Worm (Caenorhabditis elegans) whole organism, L1 larva: ENCODE results near the gene pdhb-1.

Experiments used
- C04F5.9 ChIP-seq: sonication (generic microtip); optimal IDR thresholded peaks from 2 replicates; lab custom pipeline; 2016; ENCODE audit warnings: missing genetic modification characterization, missing compliant biosample characterization
- C34B4.2 ChIP-seq: sonication (generic microtip); optimal IDR thresholded peaks from 2 replicates; lab custom pipeline; 2017; ENCODE audit warnings: mild to moderate bottlenecking, missing genetic modification characterization, missing compliant biosample characterization
- Y116A8C.19 ChIP-seq: sonication (generic microtip); optimal IDR thresholded peaks from 2 replicates; lab custom pipeline; 2016; ENCODE audit warnings: missing compliant biosample characterization, missing genetic modification characterization, borderline replicate concordance
- aha-1 ChIP-seq: fragments of 150-350 bp; optimal IDR thresholded peaks from 2 replicates; lab custom pipeline; 2014; ENCODE audit warnings: missing biosample characterization, missing genetic modification characterization
- alr-1 ChIP-seq: fragments of 200-800 bp; sonication (Bioruptor generic); optimal IDR thresholded peaks from 2 replicates; lab custom pipeline; 2018; ENCODE audit warnings: borderline replicate concordance, mild to moderate bottlenecking, missing genetic modification characterization, missing compliant biosample characterization
- aly-2 ChIP-seq: fragments of 150-350 bp; optimal IDR thresholded peaks from 2 replicates; lab custom pipeline; 2014; ENCODE audit warnings: missing biosample characterization, missing genetic modification characterization
- ama-1 ChIP-seq: fragments of 150-350 bp; optimal IDR thresholded peaks from 2 replicates; lab custom pipeline; 2014
- blmp-1 ChIP-seq: fragments of 150-350 bp; optimal IDR thresholded peaks from 2 replicates; lab custom pipeline; 2014; ENCODE audit warnings: missing biosample characterization, missing genetic modification characterization
- ceh-63 ChIP-seq: fragments of 200-800 bp; sonication (Bioruptor generic); optimal IDR thresholded peaks from 2 replicates; lab custom pipeline; 2018; ENCODE audit warnings: mild to moderate bottlenecking, missing genetic modification characterization, missing compliant biosample characterization
- ceh-82 ChIP-seq, 3 experiments: fragments of 150-350 bp in 1 of 3; sonication (generic microtip) in 2 of 3; optimal IDR thresholded peaks; 2 replicates each; lab custom pipeline; 2014 to 2017; ENCODE audit warnings: missing biosample characterization in 3 of 3, missing genetic modification characterization in 3 of 3
- ces-1 ChIP-seq: fragments of 150-350 bp; optimal IDR thresholded peaks from 2 replicates; lab custom pipeline; 2014; ENCODE audit warnings: missing biosample characterization, missing genetic modification reagents, missing genetic modification characterization
- efl-3 ChIP-seq: fragments of 200-800 bp; sonication (Bioruptor generic); optimal IDR thresholded peaks from 2 replicates; lab custom pipeline; 2018; ENCODE audit warnings: mild to moderate bottlenecking, missing genetic modification characterization, missing compliant biosample characterization
- egl-27 ChIP-seq, 2 experiments: fragments of 150-350 bp in 1 of 2; sonication (generic microtip); optimal IDR thresholded peaks; 3 replicates each; lab custom pipeline; 2017 to 2018; ENCODE audit warnings: missing biosample characterization in 2 of 2, missing genetic modification characterization in 2 of 2, missing genetic modification reagents in 2 of 2
- elt-3 ChIP-seq, 6 experiments: fragments of 150-350 bp in 1 of 6; sonication (generic microtip); optimal IDR thresholded peaks; 2 replicates each; lab custom pipeline; 2017 to 2018; ENCODE audit warnings: missing biosample characterization in 6 of 6, missing genetic modification characterization in 6 of 6, inconsistent platforms in 1 of 6
- ets-5 ChIP-seq: fragments of 200-800 bp; sonication (Bioruptor generic); IDR thresholded peaks from 2 replicates; pipeline ENCODE4 v1.3.6; 2022; ENCODE audit warnings: missing genetic modification characterization, missing compliant biosample characterization
- fkh-4 ChIP-seq: sonication (generic microtip); optimal IDR thresholded peaks from 2 replicates; lab custom pipeline; 2016; ENCODE audit warnings: missing compliant biosample characterization, missing genetic modification characterization, borderline replicate concordance
- fos-1 ChIP-seq: fragments of 150-350 bp; optimal IDR thresholded peaks from 2 replicates; lab custom pipeline; 2014; ENCODE audit warnings: missing biosample characterization, missing genetic modification characterization
- grh-1 ChIP-seq: fragments of 200-800 bp; sonication (Bioruptor generic); IDR thresholded peaks from 2 replicates; pipeline ENCODE4 v1.3.6; 2022; ENCODE audit warnings: missing genetic modification reagents, missing genetic modification characterization, missing compliant biosample characterization
- hlh-17 ChIP-seq: fragments of 200-800 bp; sonication (Bioruptor generic); optimal IDR thresholded peaks from 2 replicates; lab custom pipeline; 2018; ENCODE audit warnings: missing genetic modification characterization, mild to moderate bottlenecking, missing compliant biosample characterization, moderate library complexity, borderline replicate concordance
- hpl-2 ChIP-seq: fragments of 150-350 bp; optimal IDR thresholded peaks from 2 replicates; lab custom pipeline; 2014; ENCODE audit warnings: missing biosample characterization, missing genetic modification reagents, missing genetic modification characterization
- irx-1 ChIP-seq: sonication (generic microtip); optimal IDR thresholded peaks from 2 replicates; lab custom pipeline; 2016; ENCODE audit warnings: missing genetic modification characterization, missing compliant biosample characterization
- jun-1 ChIP-seq: fragments of 150-350 bp; optimal IDR thresholded peaks from 2 replicates; lab custom pipeline; 2014; ENCODE audit warnings: missing biosample characterization, missing genetic modification reagents, missing genetic modification characterization
- lin-13 ChIP-seq: fragments of 150-350 bp; optimal IDR thresholded peaks from 2 replicates; lab custom pipeline; 2014; ENCODE audit warnings: missing biosample characterization, missing genetic modification reagents, missing genetic modification characterization
- lin-15B ChIP-seq: fragments of 150-350 bp; sonication (generic microtip); optimal IDR thresholded peaks from 3 replicates; lab custom pipeline; 2014; ENCODE audit warnings: missing biosample characterization, missing genetic modification characterization
- mab-9 ChIP-seq: fragments of 200-800 bp; sonication (Bioruptor generic); IDR thresholded peaks from 2 replicates; pipeline ENCODE4 v1.3.6; 2022; ENCODE audit warnings: missing genetic modification reagents, missing genetic modification characterization, missing compliant biosample characterization
- mdl-1 ChIP-seq, 2 experiments: fragments of 150-350 bp; optimal IDR thresholded peaks; 2 replicates each; lab custom pipeline; 2014 to 2017; ENCODE audit warnings: missing biosample characterization in 2 of 2, missing genetic modification characterization in 2 of 2, inconsistent platforms in 1 of 2
- mef-2 ChIP-seq: fragments of 150-350 bp; optimal IDR thresholded peaks from 2 replicates; lab custom pipeline; 2014; ENCODE audit warnings: missing biosample characterization, missing genetic modification characterization
- mep-1 ChIP-seq: fragments of 150-350 bp; optimal IDR thresholded peaks from 2 replicates; lab custom pipeline; 2014; ENCODE audit warnings: missing biosample characterization, missing genetic modification characterization
- nhr-11 ChIP-seq: fragments of 150-350 bp; optimal IDR thresholded peaks from 2 replicates; lab custom pipeline; 2014; ENCODE audit warnings: missing biosample characterization, missing genetic modification characterization
- nhr-12 ChIP-seq: sonication (generic microtip); optimal IDR thresholded peaks from 2 replicates; lab custom pipeline; 2017; ENCODE audit warnings: missing biosample characterization, missing genetic modification characterization
- nhr-19 ChIP-seq: fragments of 200-800 bp; sonication (Bioruptor generic); conservative IDR thresholded peaks from 2 replicates; pipeline ENCODE4 v1.3.6; 2022; ENCODE audit warnings: missing genetic modification characterization, missing compliant biosample characterization
- nhr-20 ChIP-seq: sonication (generic microtip); optimal IDR thresholded peaks from 2 replicates; lab custom pipeline; 2016; ENCODE audit warnings: mild to moderate bottlenecking, missing genetic modification characterization, missing compliant biosample characterization
- nhr-47 ChIP-seq: sonication (generic microtip); optimal IDR thresholded peaks from 2 replicates; lab custom pipeline; 2016; ENCODE audit warnings: mild to moderate bottlenecking, missing genetic modification characterization, moderate library complexity, missing compliant biosample characterization
- nhr-71 ChIP-seq: sonication (generic microtip); optimal IDR thresholded peaks from 2 replicates; lab custom pipeline; 2016; ENCODE audit warnings: mild to moderate bottlenecking, missing genetic modification characterization, moderate library complexity, missing compliant biosample characterization
- pax-3 ChIP-seq: fragments of 200-800 bp; sonication (Bioruptor generic); optimal IDR thresholded peaks from 2 replicates; lab custom pipeline; 2018; ENCODE audit warnings: mild to moderate bottlenecking, missing genetic modification characterization, moderate library complexity, missing compliant biosample characterization
- pqm-1 ChIP-seq: sonication (generic microtip); optimal IDR thresholded peaks from 3 replicates; lab custom pipeline; 2017; ENCODE audit warnings: missing biosample characterization, missing genetic modification characterization
- rnt-1 ChIP-seq: sonication (generic microtip); optimal IDR thresholded peaks from 2 replicates; lab custom pipeline; 2016; ENCODE audit warnings: mild to moderate bottlenecking, missing genetic modification characterization, moderate library complexity, missing compliant biosample characterization
- snpc-4 ChIP-seq: fragments of 150-350 bp; optimal IDR thresholded peaks from 2 replicates; lab custom pipeline; 2014; ENCODE audit warnings: missing biosample characterization, missing genetic modification characterization
- snu-23 ChIP-seq: sonication (generic microtip); optimal IDR thresholded peaks from 2 replicates; lab custom pipeline; 2016; ENCODE audit warnings: missing genetic modification characterization, missing compliant biosample characterization
- sox-4 ChIP-seq: sonication (generic microtip); optimal IDR thresholded peaks from 2 replicates; lab custom pipeline; 2016; ENCODE audit warnings: missing genetic modification characterization, missing compliant biosample characterization
- sup-37 ChIP-seq: fragments of 200-800 bp; sonication (Bioruptor generic); optimal IDR thresholded peaks from 2 replicates; lab custom pipeline; 2018; ENCODE audit warnings: mild to moderate bottlenecking, missing genetic modification characterization, missing compliant biosample characterization
- swsn-7 ChIP-seq: sonication (generic microtip); optimal IDR thresholded peaks from 2 replicates; lab custom pipeline; 2016; ENCODE audit warnings: missing genetic modification characterization, missing compliant biosample characterization
- tbx-2 ChIP-seq: sonication (generic microtip); optimal IDR thresholded peaks from 2 replicates; lab custom pipeline; 2016; ENCODE audit warnings: missing genetic modification characterization, missing compliant biosample characterization
- tlp-1 ChIP-seq: fragments of 150-350 bp; optimal IDR thresholded peaks from 2 replicates; lab custom pipeline; 2014; ENCODE audit warnings: missing biosample characterization, missing genetic modification characterization
- unc-130 ChIP-seq: fragments of 150-350 bp; optimal IDR thresholded peaks from 2 replicates; lab custom pipeline; 2017; ENCODE audit warnings: missing biosample characterization, missing genetic modification characterization, inconsistent platforms
- unc-30 ChIP-seq: sonication (generic microtip); optimal IDR thresholded peaks from 2 replicates; lab custom pipeline; 2017; ENCODE audit warnings: missing biosample characterization, missing genetic modification characterization
- unc-86 ChIP-seq: sonication (generic microtip); optimal IDR thresholded peaks from 2 replicates; lab custom pipeline; 2016; ENCODE audit warnings: missing genetic modification characterization, missing compliant biosample characterization
- xbp-1 ChIP-seq: sonication (generic microtip); optimal IDR thresholded peaks from 2 replicates; lab custom pipeline; 2016; ENCODE audit warnings: missing genetic modification characterization, missing compliant biosample characterization
- zip-4 ChIP-seq: fragments of 200-800 bp; sonication (Bioruptor generic); optimal IDR thresholded peaks from 2 replicates; lab custom pipeline; 2018; ENCODE audit warnings: mild to moderate bottlenecking, missing genetic modification characterization, moderate library complexity, missing compliant biosample characterization
- ztf-11 ChIP-seq, 2 experiments: sonication (generic microtip); optimal IDR thresholded peaks; 2 replicates each; lab custom pipeline; 2016 to 2017; ENCODE audit warnings: missing genetic modification characterization in 2 of 2, missing biosample characterization in 1 of 2, missing compliant biosample characterization in 1 of 2
- ztf-4 ChIP-seq: fragments of 150-350 bp; optimal IDR thresholded peaks from 2 replicates; lab custom pipeline; 2014; ENCODE audit warnings: missing biosample characterization, missing genetic modification characterization

pdhb-1 gene

ce11 chrIV:3385337-3386215 lies 13.9 kb upstream of the pdhb-1 start, which contains the start of gene mai-2:
mai-2 (plus strand) TSS chrIV:3385910.
- TF ChIP-seq alr-1 (tag; lab: Kevin White, UChicago), result no peak
- TF ChIP-seq jun-1, result no peak
- TF ChIP-seq lin-13 (GFP tag; lab: Kevin White, UChicago), result peak; percentile 57
- peak; percentile 21 to 74 (median 32) for TF ChIP-seq ceh-82 (tag; optimal IDR thresholded peaks at IDR 0.05; lab: Kevin White, UChicago)
- peak; percentile 18 for TF ChIP-seq nhr-11
- no peak for TF ChIP-seq fkh-4 (tag; lab: Kevin White, UChicago)
- no peak for TF ChIP-seq C34B4.2
- TF ChIP-seq mab-9 (GFP tag; lab: Robert Waterston, UW), result no peak
- no peak for TF ChIP-seq zip-4 (GFP tag; lab: Kevin White, UChicago)
- peak; percentile 77 for TF ChIP-seq unc-130 (tag; lab: Kevin White, UChicago)
- TF ChIP-seq C04F5.9, result no peak
- no peak for TF ChIP-seq hpl-2 (GFP tag; lab: Kevin White, UChicago)
- TF ChIP-seq nhr-47 (tag; lab: Kevin White, UChicago), result peak; percentile 73
- TF ChIP-seq unc-30 (tag; lab: Kevin White, UChicago), result no peak
- TF ChIP-seq ceh-63 (GFP tag; lab: Kevin White, UChicago), result no peak
- no peak for TF ChIP-seq aha-1 (tag; lab: Kevin White, UChicago)
- peak; percentile 28 for TF ChIP-seq sup-37 (GFP tag; lab: Kevin White, UChicago)
- peak; percentile 61 for TF ChIP-seq lin-15B (tag; lab: Kevin White, UChicago)
- TF ChIP-seq mep-1, result peak; percentile 49
- TF ChIP-seq tlp-1 (tag; lab: Kevin White, UChicago), result no peak
- peak; percentile 66 for TF ChIP-seq nhr-20 (tag; lab: Kevin White, UChicago)
- peak; percentile 27 for TF ChIP-seq blmp-1 (tag; lab: Kevin White, UChicago)
- no peak for TF ChIP-seq hlh-17 (GFP tag; lab: Kevin White, UChicago)
- TF ChIP-seq efl-3, result no peak
- TF ChIP-seq pax-3 (tag; lab: Kevin White, UChicago), result peak; percentile 12
- TF ChIP-seq rnt-1 (tag; lab: Kevin White, UChicago), result peak; percentile 70
- TF ChIP-seq ces-1 (GFP tag; lab: Kevin White, UChicago), result no peak
- no peak for TF ChIP-seq mef-2 (tag; lab: Kevin White, UChicago)
- peak in 2 of 6 experiments; percentile 28 to 29 for TF ChIP-seq elt-3 (tag; optimal IDR thresholded peaks at IDR 0.05; lab: Kevin White, UChicago)
- no peak for TF ChIP-seq ama-1 (lab: Kevin White, UChicago)
- peak in 1 of 2 experiments; percentile 45 for TF ChIP-seq mdl-1 (tag; optimal IDR thresholded peaks at IDR 0.05; lab: Kevin White, UChicago)
- TF ChIP-seq grh-1, result no peak; the same call in 1 of the 2 replicates
- peak; percentile 26 for TF ChIP-seq snpc-4 (tag; lab: Kevin White, UChicago)
- TF ChIP-seq ets-5 (GFP tag; lab: Robert Waterston, UW), result no peak
- TF ChIP-seq ztf-11 (tag; optimal IDR thresholded peaks at IDR 0.05; lab: Kevin White, UChicago), result peak in 1 of 2 experiments; percentile 12
- peak; percentile 65 for TF ChIP-seq nhr-19 (GFP tag; lab: Robert Waterston, UW)
- no peak for TF ChIP-seq pqm-1 (tag; lab: Kevin White, UChicago)
- TF ChIP-seq tbx-2 (tag; lab: Kevin White, UChicago), result peak; percentile 64
- peak; percentile 20 for TF ChIP-seq aly-2
- TF ChIP-seq nhr-71 (tag; lab: Kevin White, UChicago), result peak; percentile 80
- TF ChIP-seq snu-23 (GFP tag; lab: Kevin White, UChicago), result peak; percentile 84
- TF ChIP-seq swsn-7 (tag; lab: Kevin White, UChicago), result peak; percentile 65
- no peak for TF ChIP-seq ztf-4
- TF ChIP-seq sox-4 (tag; lab: Kevin White, UChicago), result no peak
- TF ChIP-seq nhr-12 (tag; lab: Kevin White, UChicago), result no peak
- peak; percentile 58 for TF ChIP-seq fos-1 (tag; lab: Kevin White, UChicago)
- peak; percentile 65 for TF ChIP-seq xbp-1 (tag; lab: Kevin White, UChicago)
- peak; percentile 60 for TF ChIP-seq unc-86
- TF ChIP-seq Y116A8C.19, result no peak
- no peak for TF ChIP-seq irx-1
- TF ChIP-seq egl-27 (tag; optimal IDR thresholded peaks at IDR 0.05; lab: Kevin White, UChicago), result no peak
